Worm (Caenorhabditis elegans) whole organism, young adult: ENCODE results near the gene srh-62.

Experiments
- K12H6.12 ChIP-seq: fragments of 200-800 bp; sonication (Bioruptor generic); optimal IDR thresholded peaks from 2 replicates; lab custom pipeline; 2018; ENCODE audit warnings: mild to moderate bottlenecking, missing genetic modification characterization, missing compliant biosample characterization
- Y53F4B.3 ChIP-seq: fragments of 200-800 bp; sonication (Bioruptor generic); IDR thresholded peaks from 2 replicates; pipeline ENCODE4 v1.3.6; 2022; ENCODE audit warnings: missing genetic modification reagents, missing genetic modification characterization, missing compliant biosample characterization
- dpl-1 ChIP-seq: fragments of 150-350 bp; optimal IDR thresholded peaks from 2 replicates; lab custom pipeline; 2014; ENCODE audit warnings: missing biosample characterization, missing genetic modification reagents, missing genetic modification characterization
- lsl-1 ChIP-seq: fragments of 200-800 bp; sonication (Bioruptor generic); optimal IDR thresholded peaks from 2 replicates; lab custom pipeline; 2018; ENCODE audit warnings: mild to moderate bottlenecking, missing genetic modification characterization, moderate library complexity, missing compliant biosample characterization
- pha-4 ChIP-seq: fragments of 150-350 bp; sonication (generic microtip); optimal IDR thresholded peaks from 2 replicates; lab custom pipeline; 2014; ENCODE audit warnings: missing biosample characterization, missing genetic modification reagents, missing genetic modification characterization
- snpc-1.1 ChIP-seq: sonication (generic microtip); optimal IDR thresholded peaks from 2 replicates; lab custom pipeline; 2017; ENCODE audit warnings: missing genetic modification characterization, mild to moderate bottlenecking, missing compliant biosample characterization, antibody characterized with exemption, moderate library complexity, missing genotype, missing genetic modification reagents; ENCODE audit not compliant: insufficient read depth

DNA sequence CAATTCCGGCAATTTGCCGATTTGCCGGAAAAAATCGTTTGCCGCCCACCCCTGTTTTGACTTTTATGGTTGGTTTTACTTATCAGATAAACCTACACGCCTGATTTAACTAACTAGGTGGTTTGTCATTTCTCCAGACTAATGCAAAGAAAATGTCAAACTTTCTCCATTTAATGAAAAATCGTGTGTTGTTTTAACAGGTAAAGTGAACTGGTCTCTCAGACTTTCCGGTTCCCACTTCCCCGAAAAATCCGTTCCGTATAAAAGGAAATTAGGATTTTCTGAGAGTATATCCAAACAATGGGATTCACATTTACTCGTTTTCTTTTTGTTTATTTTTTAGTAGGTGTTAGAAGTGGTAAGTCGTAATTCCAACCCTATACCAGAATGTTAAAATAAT is 38.3 kb downstream of the srh-62 start, which contains the start of gene mltn-6:
- no peak for TF ChIP-seq dpl-1 (GFP tag; lab: Kevin White, UChicago)
- TF ChIP-seq pha-4 (tag; lab: Kevin White, UChicago), result no peak
- no peak for TF ChIP-seq snpc-1.1 (tag; lab: Kevin White, UChicago)
- no peak for TF ChIP-seq K12H6.12
- no peak for TF ChIP-seq lsl-1 (GFP tag; lab: Kevin White, UChicago)
- no peak for TF ChIP-seq Y53F4B.3 (GFP tag; lab: Robert Waterston, UW)
